Fruit fly (Drosophila melanogaster): ENCODE data around the gene Syt14.

The Syt14 gene

dm6 chr3R:4318999-4319398, at the start of gene Syt14:
Gene Syt14 (minus strand): TSS chr3R:4319069.
- TF ChIP-seq CG17801 (GFP tag; optimal IDR thresholded peaks at IDR 0.05; ENCODE audit: partially characterized antibody) = no peak

dm6 chr3R:4362010-4362409, 43.1 kb upstream of the Syt14 start:
- TF ChIP-seq CG17801 (GFP tag; optimal IDR thresholded peaks at IDR 0.05; ENCODE audit: partially characterized antibody) = no peak

dm6 chr3R:4360668-4361110, 41.8 kb upstream of the Syt14 start:
- no peak for TF ChIP-seq CG17801 (GFP tag; optimal IDR thresholded peaks at IDR 0.05; ENCODE audit: partially characterized antibody)

dm6 chr3R:4359625-4360024, 40.8 kb upstream of the Syt14 start, which contains the start of gene CG1090:
Gene CG1090 (plus strand): TSS chr3R:4359883.
- TF ChIP-seq CG17801 (GFP tag; optimal IDR thresholded peaks at IDR 0.05; ENCODE audit: partially characterized antibody) = no peak

- TF ChIP-seq CG17801 (GFP tag; optimal IDR thresholded peaks at IDR 0.05; ENCODE audit: partially characterized antibody) = no peak
Measured at dm6 chr3R:4353569-4353968, 34.7 kb upstream of the Syt14 start.

dm6 chr3R:4350199-4350598, 31.3 kb upstream of the Syt14 start:
- no peak for TF ChIP-seq CG17801 (GFP tag; optimal IDR thresholded peaks at IDR 0.05; ENCODE audit: partially characterized antibody)

- TF ChIP-seq CG17801 (GFP tag; optimal IDR thresholded peaks at IDR 0.05; ENCODE audit: partially characterized antibody) = no peak
Measured at dm6 chr3R:4348197-4348814, 29.4 kb upstream of the Syt14 start.

dm6 chr3R:4346636-4347035, 27.8 kb upstream of the Syt14 start, which contains the start of gene hkb:
Gene hkb (minus strand): TSS chr3R:4346646.
- no peak for TF ChIP-seq CG17801 (GFP tag; optimal IDR thresholded peaks at IDR 0.05; ENCODE audit: partially characterized antibody)

- TF ChIP-seq CG17801 (GFP tag; optimal IDR thresholded peaks at IDR 0.05; ENCODE audit: partially characterized antibody) = no peak
Measured at dm6 chr3R:4341177-4341576, 22.3 kb upstream of the Syt14 start.

dm6 chr3R:4340174-4340573, 21.3 kb upstream of the Syt14 start:
- TF ChIP-seq CG17801 (GFP tag; optimal IDR thresholded peaks at IDR 0.05; ENCODE audit: partially characterized antibody) = no peak

- TF ChIP-seq CG17801 (GFP tag; optimal IDR thresholded peaks at IDR 0.05; ENCODE audit: partially characterized antibody) = peak; percentile 19
Measured at dm6 chr3R:4337580-4337979, 18.7 kb upstream of the Syt14 start, which contains the start of the genes Skp2 and CG1103. Gene Skp2 (minus strand): TSS chr3R:4337674. Gene CG1103 (plus strand): TSS chr3R:4337755.

- no peak for TF ChIP-seq CG17801 (GFP tag; optimal IDR thresholded peaks at IDR 0.05; ENCODE audit: partially characterized antibody)
Measured at dm6 chr3R:4334798-4335197, 15.9 kb upstream of the Syt14 start, which contains the start of gene CG14645. Gene CG14645 (plus strand): TSS chr3R:4335098.

- peak; percentile 24 for TF ChIP-seq CG17801 (GFP tag; optimal IDR thresholded peaks at IDR 0.05; ENCODE audit: partially characterized antibody)
Measured at dm6 chr3R:4333964-4334363, 15.1 kb upstream of the Syt14 start, which contains the start of gene CG9776. Gene CG9776 (minus strand): TSS chr3R:4334071.

- TF ChIP-seq CG17801 (GFP tag; optimal IDR thresholded peaks at IDR 0.05; ENCODE audit: partially characterized antibody) = peak; percentile 51
Measured at dm6 chr3R:4319507-4320138, 754 bp upstream of the Syt14 start, which contains the start of gene CG9795. Gene CG9795 (plus strand): TSS chr3R:4319683.

dm6 chr3R:4318589-4318988, 280 bp downstream of the Syt14 start:
- no peak for TF ChIP-seq CG17801 (GFP tag; optimal IDR thresholded peaks at IDR 0.05; ENCODE audit: partially characterized antibody)

dm6 chr3R:4311067-4311723, 7.7 kb downstream of the Syt14 start, which contains the start of gene Suv3:
Gene Suv3 (plus strand): TSS chr3R:4311555.
- peak; percentile 33 for TF ChIP-seq CG17801 (GFP tag; optimal IDR thresholded peaks at IDR 0.05; ENCODE audit: partially characterized antibody)

Measured in ovary, adult (tissue).